Worm (Caenorhabditis elegans): ENCODE data around the gene F55H2.7.

The F55H2.7 gene

DNA sequence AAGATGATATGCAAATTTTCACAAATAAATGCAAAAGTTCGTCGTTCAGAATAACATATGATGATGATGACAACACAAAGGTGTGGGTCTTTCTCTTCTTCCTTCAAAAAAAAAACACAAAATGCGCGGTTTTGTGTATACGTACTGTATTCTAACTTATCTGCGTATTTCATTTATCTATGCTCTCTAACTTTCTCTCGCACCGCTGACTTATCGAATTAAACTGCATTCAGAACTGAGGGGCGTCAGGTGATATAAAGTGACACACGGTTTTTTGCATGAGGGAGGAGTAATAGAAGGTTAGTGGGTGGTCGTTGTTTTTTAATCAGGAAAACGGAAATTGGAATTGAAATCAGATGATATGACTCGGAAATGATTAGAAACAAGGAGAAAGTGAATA, 15.8 kb downstream of the F55H2.7 start, which contains the start of gene sod-4 (continued):
- TF ChIP-seq F16B12.6 (tag; optimal IDR thresholded peaks at IDR 0.05): no peak
- TF ChIP-seq lsy-2 (tag; optimal IDR thresholded peaks at IDR 0.05): peak in 1 of 2 experiments; percentile 57
- TF ChIP-seq ama-1 (optimal IDR thresholded peaks at IDR 0.05): no peak
- no peak for TF ChIP-seq hpl-2 (GFP tag; optimal IDR thresholded peaks at IDR 0.05)
- TF ChIP-seq hlh-4 (tag; optimal IDR thresholded peaks at IDR 0.05): no peak
- no peak for TF ChIP-seq hlh-17 (GFP tag; optimal IDR thresholded peaks at IDR 0.05; ENCODE audit: borderline replicate concordance)
- TF ChIP-seq lir-3 (tag; optimal IDR thresholded peaks at IDR 0.05; ENCODE audit: poor library complexity): peak; percentile 6
- TF ChIP-seq nhr-85 (tag): peak; percentile 85
- TF ChIP-seq efl-3 (GFP tag; optimal IDR thresholded peaks at IDR 0.05): no peak
- TF ChIP-seq nhr-90 (tag; optimal IDR thresholded peaks at IDR 0.05; ENCODE audit: poor library complexity): peak; percentile 42
- no peak for TF ChIP-seq lin-15B (tag; optimal IDR thresholded peaks at IDR 0.05)
- TF ChIP-seq skn-1 (tag; optimal IDR thresholded peaks at IDR 0.05): peak; percentile 25
- TF ChIP-seq mdl-1 (tag; optimal IDR thresholded peaks at IDR 0.05): peak in 1 of 2 experiments; percentile 47
- TF ChIP-seq unc-62 (GFP tag; optimal IDR thresholded peaks at IDR 0.05): no peak
- TF ChIP-seq nhr-11 (tag; optimal IDR thresholded peaks at IDR 0.05): no peak
- TF ChIP-seq unc-130 (tag; optimal IDR thresholded peaks at IDR 0.05): no peak
- TF ChIP-seq ceh-8 (GFP tag; optimal IDR thresholded peaks at IDR 0.05): no peak
- peak; percentile 22; the same call in 1 of the 2 replicates for TF ChIP-seq nhr-19 (GFP tag; conservative IDR thresholded peaks at IDR 0.05)
- peak in 1 of 2 experiments; percentile 77 for TF ChIP-seq lin-35 (GFP tag; optimal IDR thresholded peaks at IDR 0.05)
- TF ChIP-seq rnt-1 (tag; optimal IDR thresholded peaks at IDR 0.05): no peak
- TF ChIP-seq unc-86 (tag; optimal IDR thresholded peaks at IDR 0.05): no peak
- no peak for TF ChIP-seq ceh-88 (GFP tag; IDR thresholded peaks at IDR 0.05)
- TF ChIP-seq egl-13 (tag; optimal IDR thresholded peaks at IDR 0.05): no peak
- peak; percentile 64 for TF ChIP-seq nhr-20 (tag; optimal IDR thresholded peaks at IDR 0.05)
- TF ChIP-seq fkh-8 (tag; optimal IDR thresholded peaks at IDR 0.05): no peak
- no peak for TF ChIP-seq pqm-1 (tag; optimal IDR thresholded peaks at IDR 0.05)
- peak in 2 of 3 experiments; percentile 17 to 36 for TF ChIP-seq dpl-1 (GFP tag; optimal IDR thresholded peaks at IDR 0.05)
- TF ChIP-seq pag-3 (tag; optimal IDR thresholded peaks at IDR 0.05; ENCODE audit: borderline replicate concordance, insufficient read depth): peak; percentile 2
- no peak for TF ChIP-seq alr-1 (tag; optimal IDR thresholded peaks at IDR 0.05; ENCODE audit: borderline replicate concordance)
- no peak for TF ChIP-seq tlp-1 (tag; optimal IDR thresholded peaks at IDR 0.05)
- TF ChIP-seq nhr-12 (tag; optimal IDR thresholded peaks at IDR 0.05): no peak
- peak; percentile 16 for TF ChIP-seq nhr-47 (tag; optimal IDR thresholded peaks at IDR 0.05)
- TF ChIP-seq jun-1 (tag; optimal IDR thresholded peaks at IDR 0.05): no peak
- TF ChIP-seq mab-9 (GFP tag; IDR thresholded peaks at IDR 0.05): no peak
- TF ChIP-seq swsn-7 (tag; optimal IDR thresholded peaks at IDR 0.05): no peak
- TF ChIP-seq nhr-237 (tag; optimal IDR thresholded peaks at IDR 0.05): no peak
- no peak for TF ChIP-seq ces-1 (GFP tag; optimal IDR thresholded peaks at IDR 0.05)
- TF ChIP-seq fos-1 (tag; optimal IDR thresholded peaks at IDR 0.05): no peak
- TF ChIP-seq nhr-77 (tag; optimal IDR thresholded peaks at IDR 0.05): no peak
- no peak for TF ChIP-seq sup-37 (GFP tag; optimal IDR thresholded peaks at IDR 0.05)
- TF ChIP-seq elt-3 (tag; optimal IDR thresholded peaks at IDR 0.05): peak in 2 of 6 experiments; percentile 33 to 90
- no peak for TF ChIP-seq irx-1 (tag; optimal IDR thresholded peaks at IDR 0.05)
- no peak for TF ChIP-seq pax-3 (tag; optimal IDR thresholded peaks at IDR 0.05)
- no peak for TF ChIP-seq grh-1 (GFP tag; IDR thresholded peaks at IDR 0.05)
- TF ChIP-seq sox-4 (tag; optimal IDR thresholded peaks at IDR 0.05): no peak
- TF ChIP-seq aha-1 (tag; optimal IDR thresholded peaks at IDR 0.05): no peak
- no peak for TF ChIP-seq nhr-76 (tag; optimal IDR thresholded peaks at IDR 0.05)
- peak; percentile 13 for TF ChIP-seq lin-13 (GFP tag; optimal IDR thresholded peaks at IDR 0.05)
- TF ChIP-seq ztf-11 (tag; optimal IDR thresholded peaks at IDR 0.05): no peak
- no peak for TF ChIP-seq ceh-82 (tag; optimal IDR thresholded peaks at IDR 0.05)
- TF ChIP-seq aly-2 (tag; optimal IDR thresholded peaks at IDR 0.05): no peak
- TF ChIP-seq isw-1 (GFP tag; IDR thresholded peaks at IDR 0.05): no peak
- no peak for TF ChIP-seq nhr-84 (tag; optimal IDR thresholded peaks at IDR 0.05)

Data from whole organism, L1 larva.